Worm (Caenorhabditis elegans) whole organism, L1 larva: Measurements from ENCODE around the gene srh-44.

Experiments used
- alr-1 ChIP-seq: fragments of 200-800 bp; sonication (Bioruptor generic); optimal IDR thresholded peaks from 2 replicates; lab custom pipeline; 2018; ENCODE audit warnings: borderline replicate concordance, mild to moderate bottlenecking, missing genetic modification characterization, missing compliant biosample characterization
- ceh-82 ChIP-seq, 3 experiments: fragments of 150-350 bp in 1 of 3; sonication (generic microtip) in 2 of 3; optimal IDR thresholded peaks; 2 replicates each; lab custom pipeline; 2014 to 2017; ENCODE audit warnings: missing biosample characterization in 3 of 3, missing genetic modification characterization in 3 of 3
- fkh-10 ChIP-seq: sonication (generic microtip); optimal IDR thresholded peaks from 2 replicates; lab custom pipeline; 2017; ENCODE audit warnings: missing biosample characterization, missing genetic modification reagents, missing genetic modification characterization
- lin-13 ChIP-seq: fragments of 150-350 bp; optimal IDR thresholded peaks from 2 replicates; lab custom pipeline; 2014; ENCODE audit warnings: missing biosample characterization, missing genetic modification reagents, missing genetic modification characterization
- nhr-77 ChIP-seq: fragments of 150-350 bp; optimal IDR thresholded peaks from 2 replicates; lab custom pipeline; 2014; ENCODE audit warnings: missing biosample characterization, missing genetic modification characterization
- snpc-4 ChIP-seq: fragments of 150-350 bp; optimal IDR thresholded peaks from 2 replicates; lab custom pipeline; 2014; ENCODE audit warnings: missing biosample characterization, missing genetic modification characterization
- sup-37 ChIP-seq: fragments of 200-800 bp; sonication (Bioruptor generic); optimal IDR thresholded peaks from 2 replicates; lab custom pipeline; 2018; ENCODE audit warnings: mild to moderate bottlenecking, missing genetic modification characterization, missing compliant biosample characterization

DNA sequence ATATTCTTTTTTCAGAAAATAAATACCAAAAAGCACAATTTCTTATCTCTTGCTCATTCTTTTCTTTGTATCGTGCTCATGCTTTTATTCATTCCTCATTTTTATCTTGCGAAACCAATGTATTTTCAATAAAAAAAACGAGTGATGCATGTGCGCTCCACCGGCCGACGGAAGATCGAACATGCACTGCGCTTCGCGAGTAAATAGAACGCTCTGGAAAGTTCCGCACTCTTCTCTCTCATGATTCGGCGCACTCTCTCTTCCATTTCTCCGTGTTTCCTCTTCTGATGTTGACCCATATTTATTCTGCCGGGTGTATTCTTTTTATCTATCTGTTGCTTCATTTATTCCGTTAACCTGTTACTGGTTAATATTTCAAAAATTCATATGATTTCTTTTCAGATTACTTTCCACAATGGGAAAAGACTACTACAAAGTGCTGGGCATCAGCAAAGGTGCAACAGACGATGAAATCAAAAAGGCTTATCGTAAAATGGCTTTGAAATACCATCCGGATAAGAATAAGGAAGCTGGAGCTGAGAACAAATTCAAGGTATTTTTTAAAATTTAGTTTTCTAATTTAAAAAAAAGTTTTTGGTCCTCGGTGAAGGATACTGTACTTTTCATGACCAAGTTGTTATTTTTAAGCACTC lies 30.6 kb downstream of the srh-44 start, which contains the start of gene dnj-13:
- TF ChIP-seq fkh-10 (GFP tag; lab: Kevin White, UChicago) (peak; percentile 77), alr-1 (tag; lab: Kevin White, UChicago) (no peak), ceh-82 (tag; optimal IDR thresholded peaks at IDR 0.05; lab: Kevin White, UChicago) (peak; percentile 92 to 97 (median 94)), nhr-77 (peak; percentile 91), snpc-4 (tag; lab: Kevin White, UChicago) (peak; percentile 80), sup-37 (GFP tag; lab: Kevin White, UChicago) (peak; percentile 87), lin-13 (GFP tag; lab: Kevin White, UChicago) (peak; percentile 93)
